Worm (Caenorhabditis elegans) whole organism, mixed stage, embryonic: ENCODE measurements around the gene osm-6.

Source experiments
- blmp-1 ChIP-seq: fragments of 150-350 bp; optimal IDR thresholded peaks from 2 replicates; lab custom pipeline; 2014; ENCODE audit warnings: missing biosample characterization, missing genetic modification characterization
- ces-1 ChIP-seq: fragments of 150-350 bp; optimal IDR thresholded peaks from 2 replicates; lab custom pipeline; 2014; ENCODE audit warnings: missing biosample characterization, missing genetic modification reagents, missing genetic modification characterization
- mab-5 ChIP-seq: fragments of 150-350 bp; optimal IDR thresholded peaks from 2 replicates; lab custom pipeline; 2014; ENCODE audit warnings: missing biosample characterization, missing genetic modification characterization
- mep-1 ChIP-seq: fragments of 150-350 bp; optimal IDR thresholded peaks from 2 replicates; lab custom pipeline; 2017; ENCODE audit warnings: missing biosample characterization, missing genetic modification reagents, missing genetic modification characterization, inconsistent platforms
- snpc-4 ChIP-seq: fragments of 150-350 bp; optimal IDR thresholded peaks from 2 replicates; lab custom pipeline; 2014; ENCODE audit warnings: missing biosample characterization, missing genetic modification characterization

ce11 chrV:11952854-11953447 lies 25.7 kb upstream of the osm-6 start:
- no peak for TF ChIP-seq snpc-4
- TF ChIP-seq ces-1 (GFP tag; lab: Kevin White, UChicago) = no peak
- TF ChIP-seq mab-5 (tag; lab: Kevin White, UChicago) = no peak
- TF ChIP-seq mep-1 (tag; lab: Kevin White, UChicago) = no peak
- TF ChIP-seq blmp-1 (tag; lab: Kevin White, UChicago) = no peak
